Fruit fly (Drosophila melanogaster): ENCODE measurements around the gene CG44257.

DNA sequence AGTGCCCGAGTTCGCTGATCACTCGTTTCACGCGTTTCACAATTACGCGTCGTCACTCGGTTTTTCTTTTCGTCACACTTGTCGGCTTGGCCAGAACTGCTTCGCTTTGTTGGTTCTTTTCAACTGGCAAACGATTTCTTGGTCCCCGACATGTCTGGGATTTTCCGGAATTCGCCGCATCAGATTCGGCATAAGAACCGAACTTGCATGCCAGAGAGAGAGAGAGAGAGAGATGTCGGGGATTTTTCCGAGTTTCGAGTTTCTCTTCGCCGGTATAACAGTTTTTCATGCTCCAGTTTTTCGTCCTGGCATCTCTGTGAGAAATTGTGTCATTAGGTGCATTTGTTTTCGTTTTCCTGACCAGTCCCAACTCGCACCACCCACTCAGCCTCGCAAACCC lies at the start of gene CG44257, which contains the start of gene beat-IIb:
- TF ChIP-seq vri (GFP tag; optimal IDR thresholded peaks at IDR 0.05) (no peak), CG32006 (GFP tag; optimal IDR thresholded peaks at IDR 0.05) (no peak), net (GFP tag; optimal IDR thresholded peaks at IDR 0.05) (no peak), Gug (GFP tag; IDR thresholded peaks at IDR 0.05) (no peak), Eip75B (GFP tag; optimal IDR thresholded peaks at IDR 0.05) (no peak), CG4318 (GFP tag; optimal IDR thresholded peaks at IDR 0.05) (no peak), esn (GFP tag; optimal IDR thresholded peaks at IDR 0.05) (no peak), Met (GFP tag; optimal IDR thresholded peaks at IDR 0.05) (no peak)

Measured in whole organism, prepupa.